Worm (Caenorhabditis elegans): ENCODE data around the gene cyp-29A2.

cyp-29A2 gene

ce11 chrV:11171906-11172305 is 45.5 kb upstream of the cyp-29A2 start, which contains the start of gene T19C4.5:
Gene T19C4.5 (plus strand): TSS chrV:11172213.
- TF ChIP-seq F57A8.1 (GFP tag; optimal IDR thresholded peaks at IDR 0.05): no peak

- TF ChIP-seq unc-130 (GFP tag; optimal IDR thresholded peaks at IDR 0.05) (no peak), lin-40 (tag; optimal IDR thresholded peaks at IDR 0.05) (no peak)
These were observed 44.7 kb upstream of the cyp-29A2 start for ce11 chrV:11172667-11173066.

ce11 chrV:11174663-11175062 is 42.7 kb upstream of the cyp-29A2 start:
- TF ChIP-seq hlh-12 (tag; optimal IDR thresholded peaks at IDR 0.05): no peak
- peak; percentile 93 for TF ChIP-seq tbp1 (GFP tag; optimal IDR thresholded peaks at IDR 0.05)
- no peak for TF ChIP-seq cebp-1 (GFP tag; IDR thresholded peaks at IDR 0.05)
- TF ChIP-seq cebp-1 (tag; optimal IDR thresholded peaks at IDR 0.05): peak; percentile 24
- TF ChIP-seq let-526 (GFP tag; IDR thresholded peaks at IDR 0.05): no peak
- TF ChIP-seq ZK185.1 (tag; optimal IDR thresholded peaks at IDR 0.05; ENCODE audit: poor library complexity, severe bottlenecking): no peak
- no peak for TF ChIP-seq unc-62 (GFP tag; optimal IDR thresholded peaks at IDR 0.05)
- TF ChIP-seq Y95B8A.8 (GFP tag; IDR thresholded peaks at IDR 0.05): no peak
- no peak for TF ChIP-seq C17E4.6 (GFP tag; IDR thresholded peaks at IDR 0.05)
- TF ChIP-seq ztf-3 (GFP tag; optimal IDR thresholded peaks at IDR 0.05): no peak
- TF ChIP-seq ztf-22 (GFP tag; optimal IDR thresholded peaks at IDR 0.05): no peak
- TF ChIP-seq sptf-2 (GFP tag; optimal IDR thresholded peaks at IDR 0.05): no peak
- TF ChIP-seq ceh-91 (GFP tag; IDR thresholded peaks at IDR 0.05): no peak
- TF ChIP-seq fkh-3 (tag; optimal IDR thresholded peaks at IDR 0.05): no peak
- TF ChIP-seq mes-4 (tag; optimal IDR thresholded peaks at IDR 0.05): no peak
- no peak for TF ChIP-seq ztf-18 (tag; optimal IDR thresholded peaks at IDR 0.05)
- no peak for TF ChIP-seq lsy-27 (tag; optimal IDR thresholded peaks at IDR 0.05; ENCODE audit: borderline replicate concordance, insufficient read depth)
- no peak for TF ChIP-seq aptf-3 (GFP tag; IDR thresholded peaks at IDR 0.05)
- no peak for TF ChIP-seq sdz-38 (tag; optimal IDR thresholded peaks at IDR 0.05)
- no peak for TF ChIP-seq C06A6.2 (GFP tag; conservative IDR thresholded peaks at IDR 0.05)
- TF ChIP-seq dox-1 (GFP tag; IDR thresholded peaks at IDR 0.05): peak; percentile 50; the same call in 1 of the 2 replicates
- TF ChIP-seq sea-2 (GFP tag; IDR thresholded peaks at IDR 0.05): no peak
- no peak for TF ChIP-seq ccch-3 (GFP tag; optimal IDR thresholded peaks at IDR 0.05)
- TF ChIP-seq K11D2.4 (GFP tag; IDR thresholded peaks at IDR 0.05): 0 out of 2 replicates have a peak, but pooled peaks have one; percentile 32
- peak; percentile 4 for TF ChIP-seq tlf-1 (GFP tag; optimal IDR thresholded peaks at IDR 0.05)
- TF ChIP-seq somi-1 (GFP tag; optimal IDR thresholded peaks at IDR 0.05): no peak
- 0 out of 2 replicates have a peak, but pooled peaks have one; percentile 30 for TF ChIP-seq Y53G8AR.9 (GFP tag; conservative IDR thresholded peaks at IDR 0.05)
- TF ChIP-seq F22D6.2 (tag; optimal IDR thresholded peaks at IDR 0.05): no peak
- no peak for TF ChIP-seq nhr-120 (GFP tag; IDR thresholded peaks at IDR 0.05)
- peak; percentile 51 for TF ChIP-seq hmg-1.2 (GFP tag; IDR thresholded peaks at IDR 0.05)
- TF ChIP-seq ztf-6 (GFP tag; IDR thresholded peaks at IDR 0.05): no peak
- peak; percentile 18 for TF ChIP-seq attf-5 (GFP tag; optimal IDR thresholded peaks at IDR 0.05)
- no peak for TF ChIP-seq F49E8.2 (tag; optimal IDR thresholded peaks at IDR 0.05; ENCODE audit: insufficient read depth)
- TF ChIP-seq repo-1 (tag; optimal IDR thresholded peaks at IDR 0.05): peak; percentile 34
- TF ChIP-seq ceh-58 (GFP tag; IDR thresholded peaks at IDR 0.05): no peak
- peak; percentile 51; the same call in 1 of the 2 replicates for TF ChIP-seq pbrm-1 (GFP tag; IDR thresholded peaks at IDR 0.05)
- TF ChIP-seq ceh-100 (GFP tag; IDR thresholded peaks at IDR 0.05): no peak
- 0 out of 2 replicates have a peak, but pooled peaks have one; percentile 37 for TF ChIP-seq rcor-1 (GFP tag; IDR thresholded peaks at IDR 0.05)
- no peak for TF ChIP-seq egl-44 (GFP tag; IDR thresholded peaks at IDR 0.05)
- no peak for TF ChIP-seq F23B12.7 (tag; optimal IDR thresholded peaks at IDR 0.05; ENCODE audit: insufficient read depth)
- no peak for TF ChIP-seq bed-1 (GFP tag; IDR thresholded peaks at IDR 0.05)
- peak; percentile 7 for TF ChIP-seq die-1 (tag; optimal IDR thresholded peaks at IDR 0.05)
- TF ChIP-seq attf-6 (GFP tag; IDR thresholded peaks at IDR 0.05): peak; percentile 16; the same call in 1 of the 2 replicates
